Fruit fly (Drosophila melanogaster) whole organism, embryonic: ENCODE data around the gene CG5758.

ENCODE experiments used
- Atf6 ChIP-seq: fragments of 200-800 bp; sonication (Bioruptor generic); IDR thresholded peaks from 2 replicates; pipeline ENCODE4 v1.3.6; 2022; ENCODE audit warnings: missing biosample characterization, missing genetic modification characterization
- CG10267 ChIP-seq: fragments of 200-800 bp; sonication (Bioruptor generic); optimal IDR thresholded peaks from 2 replicates; lab custom pipeline; 2018; ENCODE audit warnings: missing biosample characterization, mild to moderate bottlenecking, missing genetic modification characterization, moderate library complexity
- CG10274 ChIP-seq: fragments of 200-800 bp; sonication (Bioruptor generic); optimal IDR thresholded peaks from 3 replicates; lab custom pipeline; 2017; ENCODE audit warnings: missing biosample characterization, mild to moderate bottlenecking, missing genetic modification characterization
- CG10979 ChIP-seq: fragments of 200-800 bp; sonication (Bioruptor generic); optimal IDR thresholded peaks from 2 replicates; lab custom pipeline; 2018; ENCODE audit warnings: missing biosample characterization, mild to moderate bottlenecking, missing genetic modification characterization, moderate library complexity
- CG11247 ChIP-seq: fragments of 200-800 bp; sonication (Bioruptor generic); IDR thresholded peaks from 2 replicates; pipeline ENCODE4 v1.3.6; 2022; ENCODE audit warnings: missing biosample characterization, missing genetic modification characterization
- CG12769 ChIP-seq: fragments of 200-800 bp; sonication (Bioruptor generic); optimal IDR thresholded peaks from 2 replicates; lab custom pipeline; 2019; ENCODE audit warnings: missing biosample characterization, mild to moderate bottlenecking, missing genetic modification characterization, moderate library complexity
- CG14014 ChIP-seq: fragments of 200-800 bp; sonication (Bioruptor generic); IDR thresholded peaks from 2 replicates; pipeline ENCODE4 v1.3.6; 2022; ENCODE audit warnings: missing biosample characterization, missing genetic modification characterization
- CG1647 ChIP-seq: fragments of 200-800 bp; sonication (Bioruptor generic); optimal IDR thresholded peaks from 3 replicates; lab custom pipeline; 2016; ENCODE audit warnings: missing biosample characterization, missing genetic modification characterization
- CG16815 ChIP-seq: fragments of 200-800 bp; sonication (Bioruptor generic); optimal IDR thresholded peaks from 3 replicates; lab custom pipeline; 2017; ENCODE audit warnings: missing biosample characterization, mild to moderate bottlenecking, missing genetic modification characterization
- CG17385 ChIP-seq: fragments of 200-800 bp; sonication (Bioruptor generic); optimal IDR thresholded peaks from 3 replicates; lab custom pipeline; 2018; ENCODE audit warnings: missing biosample characterization, mild to moderate bottlenecking, missing genetic modification characterization
- CG18599 ChIP-seq: fragments of 200-800 bp; sonication (Bioruptor generic); optimal IDR thresholded peaks from 3 replicates; lab custom pipeline; 2017; ENCODE audit warnings: missing biosample characterization, missing genetic modification characterization, mild to moderate bottlenecking, moderate library complexity, missing genetic modification reagents
- CG2129 ChIP-seq: fragments of 200-800 bp; sonication (Bioruptor generic); IDR thresholded peaks from 2 replicates; pipeline ENCODE4 v1.3.6; 2022; ENCODE audit warnings: missing biosample characterization, missing genetic modification characterization; ENCODE audit not compliant: partially characterized antibody
- CG2875 ChIP-seq: fragments of 200-800 bp; sonication (Bioruptor generic); optimal IDR thresholded peaks from 2 replicates; lab custom pipeline; 2017; ENCODE audit warnings: missing biosample characterization, mild to moderate bottlenecking, missing genetic modification characterization, missing genetic modification reagents
- CG31224 ChIP-seq: fragments of 200-800 bp; sonication (Bioruptor generic); IDR thresholded peaks from 2 replicates; pipeline ENCODE4 v1.3.6; 2022; ENCODE audit warnings: missing biosample characterization, missing genetic modification characterization
- CG33557 ChIP-seq: fragments of 200-800 bp; sonication (Bioruptor generic); optimal IDR thresholded peaks from 2 replicates; lab custom pipeline; 2019; ENCODE audit warnings: missing biosample characterization, mild to moderate bottlenecking, missing genetic modification characterization, moderate library complexity
- CG4282 ChIP-seq: fragments of 200-800 bp; sonication (Bioruptor generic); optimal IDR thresholded peaks from 2 replicates; lab custom pipeline; 2016; ENCODE audit warnings: missing biosample characterization, missing genetic modification characterization
- CG4328 ChIP-seq: fragments of 200-800 bp; sonication (Bioruptor generic); optimal IDR thresholded peaks from 3 replicates; lab custom pipeline; 2017; ENCODE audit warnings: missing biosample characterization, missing genetic modification reagents, missing genetic modification characterization
- CG4707 ChIP-seq: fragments of 200-800 bp; sonication (Bioruptor generic); optimal IDR thresholded peaks from 2 replicates; lab custom pipeline; 2018; ENCODE audit warnings: missing biosample characterization, mild to moderate bottlenecking, missing genetic modification characterization, moderate library complexity
- CG6791 ChIP-seq: fragments of 200-800 bp; sonication (Bioruptor generic); IDR thresholded peaks from 3 replicates; pipeline ENCODE4 v1.3.6; 2022; ENCODE audit warnings: missing biosample characterization, missing genetic modification characterization; ENCODE audit not compliant: partially characterized antibody
- CG6854 ChIP-seq: fragments of 200-800 bp; sonication (Bioruptor generic); optimal IDR thresholded peaks from 3 replicates; lab custom pipeline; 2017; ENCODE audit warnings: missing biosample characterization, mild to moderate bottlenecking, missing genetic modification characterization
- CG7556 ChIP-seq: fragments of 200-800 bp; sonication (Bioruptor generic); optimal IDR thresholded peaks from 2 replicates; lab custom pipeline; 2017; ENCODE audit warnings: missing biosample characterization, mild to moderate bottlenecking, missing genetic modification characterization
- CG8765 ChIP-seq: fragments of 200-800 bp; sonication (Bioruptor generic); IDR thresholded peaks from 2 replicates; pipeline ENCODE4 v1.3.6; 2022; ENCODE audit warnings: missing biosample characterization, missing genetic modification characterization
- CG8924 ChIP-seq: fragments of 200-800 bp; optimal IDR thresholded peaks from 3 replicates; lab custom pipeline; 2019; ENCODE audit warnings: missing biosample characterization, mild to moderate bottlenecking, missing genetic modification characterization, moderate library complexity
- CG9797 ChIP-seq: fragments of 200-800 bp; sonication (Bioruptor generic); optimal IDR thresholded peaks from 3 replicates; lab custom pipeline; 2018; ENCODE audit warnings: missing biosample characterization, mild to moderate bottlenecking, missing genetic modification characterization
- Dek ChIP-seq: fragments of 200-800 bp; sonication (Bioruptor generic); optimal IDR thresholded peaks from 3 replicates; lab custom pipeline; 2019; ENCODE audit warnings: missing biosample characterization, mild to moderate bottlenecking, missing genetic modification characterization, moderate library complexity
- Elba2 ChIP-seq: fragments of 200-800 bp; sonication (Bioruptor generic); optimal IDR thresholded peaks from 3 replicates; lab custom pipeline; 2016; ENCODE audit warnings: missing biosample characterization, missing genetic modification characterization
- Ravus ChIP-seq: fragments of 200-800 bp; sonication (Bioruptor generic); IDR thresholded peaks from 2 replicates; pipeline ENCODE4 v1.3.6; 2022; ENCODE audit warnings: missing biosample characterization, missing genetic modification characterization
- Vsx1 ChIP-seq: fragments of 200-800 bp; sonication (Bioruptor generic); optimal IDR thresholded peaks from 2 replicates; lab custom pipeline; 2017; ENCODE audit warnings: missing biosample characterization, mild to moderate bottlenecking, missing genetic modification characterization, missing genetic modification reagents
- Xbp1 ChIP-seq: fragments of 200-800 bp; sonication (Bioruptor generic); optimal IDR thresholded peaks from 3 replicates; lab custom pipeline; 2016; ENCODE audit warnings: missing biosample characterization, mild to moderate bottlenecking, missing genetic modification characterization
- bcd ChIP-seq: fragments of 200-800 bp; sonication (Bioruptor generic); optimal IDR thresholded peaks from 2 replicates; lab custom pipeline; 2017; ENCODE audit warnings: missing biosample characterization, mild to moderate bottlenecking, missing genetic modification characterization
- bigmax ChIP-seq: fragments of 200-800 bp; sonication (Bioruptor generic); optimal IDR thresholded peaks from 2 replicates; lab custom pipeline; 2018; ENCODE audit warnings: missing biosample characterization, mild to moderate bottlenecking, missing genetic modification characterization
- bowl ChIP-seq: fragments of 200-800 bp; sonication (Bioruptor generic); IDR thresholded peaks from 2 replicates; pipeline ENCODE4 v1.3.6; 2022; ENCODE audit warnings: missing biosample characterization, missing genetic modification characterization
- bsh ChIP-seq, 2 experiments: fragments of 200-800 bp; sonication (Bioruptor generic); optimal IDR thresholded peaks; 2 replicates each; lab custom pipeline; 2017 to 2018; ENCODE audit warnings: mild to moderate bottlenecking in 2 of 2, missing biosample characterization in 2 of 2, missing genetic modification characterization in 2 of 2, moderate library complexity in 1 of 2
- caup ChIP-seq: fragments of 200-800 bp; sonication (Bioruptor generic); optimal IDR thresholded peaks from 3 replicates; lab custom pipeline; 2017; ENCODE audit warnings: missing biosample characterization, mild to moderate bottlenecking, missing genetic modification characterization, moderate library complexity; ENCODE audit not compliant: severe bottlenecking
- dati ChIP-seq: fragments of 200-800 bp; sonication (Bioruptor generic); IDR thresholded peaks from 2 replicates; pipeline ENCODE4 v1.3.6; 2022; ENCODE audit warnings: missing biosample characterization, missing genetic modification characterization
- eyg ChIP-seq: fragments of 200-800 bp; sonication (Bioruptor generic); optimal IDR thresholded peaks from 3 replicates; lab custom pipeline; 2016; ENCODE audit warnings: missing biosample characterization, missing genetic modification characterization
- fru ChIP-seq: fragments of >200 bp; optimal IDR thresholded peaks from 2 replicates; lab custom pipeline; 2017
- gfzf ChIP-seq: fragments of 200-800 bp; sonication (Bioruptor generic); optimal IDR thresholded peaks from 2 replicates; lab custom pipeline; 2016; ENCODE audit warnings: missing biosample characterization, mild to moderate bottlenecking, missing genetic modification characterization, moderate library complexity
- her ChIP-seq: fragments of 200-800 bp; sonication (Bioruptor generic); optimal IDR thresholded peaks from 2 replicates; lab custom pipeline; 2016; ENCODE audit warnings: missing biosample characterization, missing genetic modification characterization
- lab ChIP-seq: fragments of 200-800 bp; sonication (Bioruptor generic); optimal IDR thresholded peaks from 3 replicates; lab custom pipeline; 2017; ENCODE audit warnings: missing biosample characterization, missing genetic modification characterization, mild to moderate bottlenecking, moderate library complexity, missing genetic modification reagents
- nerfin-2 ChIP-seq: fragments of 200-800 bp; sonication (Bioruptor generic); IDR thresholded peaks from 2 replicates; pipeline ENCODE4 v1.3.6; 2022; ENCODE audit warnings: missing biosample characterization, missing genetic modification characterization; ENCODE audit not compliant: partially characterized antibody
- oc ChIP-seq: fragments of 200-800 bp; sonication (Bioruptor generic); optimal IDR thresholded peaks from 2 replicates; lab custom pipeline; 2018; ENCODE audit warnings: missing biosample characterization, mild to moderate bottlenecking, missing genetic modification characterization, moderate library complexity
- peb ChIP-seq: fragments of 200-800 bp; sonication (Bioruptor generic); IDR thresholded peaks from 2 replicates; pipeline ENCODE4 v1.3.6; 2022; ENCODE audit warnings: missing biosample characterization, missing genetic modification characterization
- pita ChIP-seq: fragments of 200-800 bp; sonication (Bioruptor generic); optimal IDR thresholded peaks from 2 replicates; lab custom pipeline; 2017; ENCODE audit warnings: missing biosample characterization, mild to moderate bottlenecking, missing genetic modification characterization
- shn ChIP-seq: fragments of 200-800 bp; sonication (Bioruptor generic); optimal IDR thresholded peaks from 3 replicates; lab custom pipeline; 2016; ENCODE audit warnings: missing biosample characterization, missing genetic modification characterization
- sim ChIP-seq: fragments of 200-800 bp; sonication (Bioruptor generic); IDR thresholded peaks from 2 replicates; pipeline ENCODE4 v1.3.6; 2022; ENCODE audit warnings: missing biosample characterization, missing genetic modification characterization
- tin ChIP-seq: fragments of 200-800 bp; sonication (Bioruptor generic); optimal IDR thresholded peaks from 3 replicates; lab custom pipeline; 2016; ENCODE audit warnings: missing biosample characterization, missing genetic modification characterization
- trh ChIP-seq: fragments of 200-800 bp; sonication (Bioruptor generic); optimal IDR thresholded peaks from 2 replicates; lab custom pipeline; 2016; ENCODE audit warnings: missing biosample characterization, missing genetic modification characterization
- ttk ChIP-seq: fragments of 200-800 bp; sonication (Bioruptor generic); IDR thresholded peaks from 2 replicates; pipeline ENCODE4 v2.1.2; 2022; ENCODE audit warnings: missing biosample characterization, missing genetic modification characterization
- wek ChIP-seq: fragments of 200-800 bp; sonication (Bioruptor generic); optimal IDR thresholded peaks from 3 replicates; lab custom pipeline; 2018; ENCODE audit warnings: missing biosample characterization, mild to moderate bottlenecking, missing genetic modification characterization, moderate library complexity

The CG5758 gene

dm6 chr2L:18145253-18145652 is 25.5 kb downstream of the CG5758 start (continued):
- TF ChIP-seq CG10274 (peak; percentile 63), Xbp1 (GFP tag; lab: Kevin White, UChicago) (peak; percentile 87), lab (GFP tag; lab: Kevin White, UChicago) (peak; percentile 84), shn (GFP tag; lab: Kevin White, UChicago) (peak; percentile 79), CG8765 (peak; percentile 94), pita (GFP tag; lab: Kevin White, UChicago) (no peak), ttk (GFP tag; lab: Robert Waterston, UW) (peak; percentile 62), CG12769 (tag; lab: Kevin White, UChicago) (peak; percentile 66), CG17385 (GFP tag; lab: Kevin White, UChicago) (peak; percentile 69), gfzf (GFP tag; lab: Kevin White, UChicago) (no peak), bcd (peak; percentile 84), CG6791 (GFP tag; lab: Robert Waterston, UW) (no peak), CG7556 (GFP tag; lab: Kevin White, UChicago) (peak; percentile 83), bowl (GFP tag; lab: Robert Waterston, UW) (no peak), CG4328 (GFP tag; lab: Kevin White, UChicago) (no peak), bigmax (no peak), CG6854 (peak; percentile 13), Ravus (peak; percentile 21; the same call in 1 of the 2 replicates), CG1647 (peak; percentile 63), fru (lab: Kevin White, UChicago) (no peak), caup (GFP tag; lab: Kevin White, UChicago) (peak; percentile 75), oc (tag; lab: Kevin White, UChicago) (peak; percentile 73), her (GFP tag; lab: Kevin White, UChicago) (peak; percentile 79), CG4282 (GFP tag; lab: Kevin White, UChicago) (peak; percentile 17), CG2129 (GFP tag; lab: Robert Waterston, UW) (no peak), eyg (GFP tag; lab: Kevin White, UChicago) (no peak), CG2875 (GFP tag; lab: Kevin White, UChicago) (peak; percentile 81), bsh (GFP tag; optimal IDR thresholded peaks at IDR 0.05; lab: Kevin White, UChicago) (peak; percentile 54 to 79), CG4707 (GFP tag; lab: Kevin White, UChicago) (peak; percentile 60), CG8924 (tag; lab: Kevin White, UChicago) (peak; percentile 92), CG9797 (peak; percentile 20), Elba2 (GFP tag; lab: Kevin White, UChicago) (peak; percentile 76), dati (GFP tag; lab: Robert Waterston, UW) (peak; percentile 47; the same call in 1 of the 2 replicates), CG18599 (GFP tag; lab: Kevin White, UChicago) (peak; percentile 88), CG11247 (GFP tag; lab: Robert Waterston, UW) (peak; percentile 73), CG33557 (GFP tag; lab: Kevin White, UChicago) (peak; percentile 88), CG31224 (peak; percentile 61), sim (GFP tag; lab: Robert Waterston, UW) (peak; percentile 88), CG16815 (GFP tag; lab: Kevin White, UChicago) (peak; percentile 96), Atf6 (GFP tag; lab: Robert Waterston, UW) (peak; percentile 62), CG10267 (tag; lab: Kevin White, UChicago) (peak; percentile 89), nerfin-2 (GFP tag; lab: Robert Waterston, UW) (no peak), wek (GFP tag; lab: Kevin White, UChicago) (peak; percentile 46), Vsx1 (GFP tag; lab: Kevin White, UChicago) (peak; percentile 76), CG14014 (GFP tag; lab: Robert Waterston, UW) (peak; percentile 61; the same call in 1 of the 2 replicates), Dek (tag; lab: Kevin White, UChicago) (peak; percentile 62), peb (GFP tag; lab: Robert Waterston, UW) (peak; percentile 82), trh (peak; percentile 64), CG10979 (tag; lab: Kevin White, UChicago) (peak; percentile 93), tin (GFP tag; lab: Kevin White, UChicago) (peak; percentile 94)
